Fruit fly (Drosophila melanogaster): Measurements from ENCODE around the gene CG42237.

Gene CG42237

dm6 chrX:13130175-13130822, 15.4 kb downstream of the CG42237 start:
- TF ChIP-seq Sp1 (GFP tag; optimal IDR thresholded peaks at IDR 0.05) = peak; percentile 63
- no peak for TF ChIP-seq Mio (GFP tag; optimal IDR thresholded peaks at IDR 0.05)
- no peak for TF ChIP-seq woc (GFP tag; optimal IDR thresholded peaks at IDR 0.05)
- TF ChIP-seq tai (GFP tag; optimal IDR thresholded peaks at IDR 0.05) = peak; percentile 41
- peak; percentile 14 for TF ChIP-seq dmrt93B (GFP tag; optimal IDR thresholded peaks at IDR 0.05)
- peak; percentile 34 for TF ChIP-seq h (GFP tag; optimal IDR thresholded peaks at IDR 0.05)
- TF ChIP-seq sv (GFP tag; optimal IDR thresholded peaks at IDR 0.05) = peak; percentile 60
- TF ChIP-seq fru (GFP tag; optimal IDR thresholded peaks at IDR 0.05) = peak; percentile 41
- TF ChIP-seq ey (GFP tag; optimal IDR thresholded peaks at IDR 0.05) = peak; percentile 27
- TF ChIP-seq CrebA (GFP tag; optimal IDR thresholded peaks at IDR 0.05; ENCODE audit: borderline replicate concordance) = no peak
- peak; percentile 4 for TF ChIP-seq CG32264 (GFP tag; optimal IDR thresholded peaks at IDR 0.05)
- peak; percentile 20 for TF ChIP-seq OdsH (GFP tag; optimal IDR thresholded peaks at IDR 0.05)
- TF ChIP-seq HLH106 (tag; optimal IDR thresholded peaks at IDR 0.05) = peak; percentile 57
- no peak for TF ChIP-seq pan (optimal IDR thresholded peaks at IDR 0.05)
- no peak for TF ChIP-seq Myc (optimal IDR thresholded peaks at IDR 0.05)
- TF ChIP-seq Dfd (GFP tag; optimal IDR thresholded peaks at IDR 0.05) = no peak
- no peak for TF ChIP-seq Rel (GFP tag; optimal IDR thresholded peaks at IDR 0.05)
- peak; percentile 2 for TF ChIP-seq Rel (tag; optimal IDR thresholded peaks at IDR 0.05)
- peak; percentile 37 for TF ChIP-seq br (GFP tag; optimal IDR thresholded peaks at IDR 0.05)
- TF ChIP-seq rgr (GFP tag; optimal IDR thresholded peaks at IDR 0.05) = peak; percentile 40
- peak in 1 of 2 experiments; percentile 33 for TF ChIP-seq foxo (GFP tag; optimal IDR thresholded peaks at IDR 0.05)

- no peak for TF ChIP-seq pan (optimal IDR thresholded peaks at IDR 0.05)
- peak; percentile 98 for TF ChIP-seq Rel (GFP tag; optimal IDR thresholded peaks at IDR 0.05)
- peak; percentile 94 for TF ChIP-seq Rel (tag; optimal IDR thresholded peaks at IDR 0.05)
- TF ChIP-seq h (GFP tag; optimal IDR thresholded peaks at IDR 0.05) = peak; percentile 99
- no peak for TF ChIP-seq lola (GFP tag; optimal IDR thresholded peaks at IDR 0.05)
- peak; percentile 98 for TF ChIP-seq dmrt93B (GFP tag; optimal IDR thresholded peaks at IDR 0.05)
- TF ChIP-seq GATAd (GFP tag; optimal IDR thresholded peaks at IDR 0.05) = peak; percentile 96
- TF ChIP-seq woc (GFP tag; optimal IDR thresholded peaks at IDR 0.05) = peak; percentile 98
- TF ChIP-seq fru (GFP tag; optimal IDR thresholded peaks at IDR 0.05) = peak; percentile 99
- peak; percentile 97 for TF ChIP-seq sage (GFP tag; optimal IDR thresholded peaks at IDR 0.05)
- no peak for TF ChIP-seq usp (GFP tag; optimal IDR thresholded peaks at IDR 0.05)
- TF ChIP-seq Hnf4 (GFP tag; optimal IDR thresholded peaks at IDR 0.05) = peak; percentile 99
- TF ChIP-seq sv (GFP tag; optimal IDR thresholded peaks at IDR 0.05) = peak; percentile 99
- peak; percentile 97 to 100 for TF ChIP-seq foxo (GFP tag; optimal IDR thresholded peaks at IDR 0.05)
- TF ChIP-seq Hr78 (GFP tag; optimal IDR thresholded peaks at IDR 0.05) = no peak
- TF ChIP-seq Jra (GFP tag; optimal IDR thresholded peaks at IDR 0.05) = peak; percentile 98
- TF ChIP-seq OdsH (GFP tag; optimal IDR thresholded peaks at IDR 0.05) = peak; percentile 99
- TF ChIP-seq psq (GFP tag; optimal IDR thresholded peaks at IDR 0.05) = peak; percentile 98
- peak; percentile 99 for TF ChIP-seq rgr (GFP tag; optimal IDR thresholded peaks at IDR 0.05)
- TF ChIP-seq Hr83 (GFP tag; optimal IDR thresholded peaks at IDR 0.05; ENCODE audit: poor library complexity, severe bottlenecking) = peak; percentile 99
- peak; percentile 96 for TF ChIP-seq Dif (GFP tag; optimal IDR thresholded peaks at IDR 0.05; ENCODE audit: partially characterized antibody)
- TF ChIP-seq CrebA (GFP tag; optimal IDR thresholded peaks at IDR 0.05; ENCODE audit: borderline replicate concordance) = peak; percentile 93
- peak; percentile 63 for TF ChIP-seq Vsx2 (GFP tag; optimal IDR thresholded peaks at IDR 0.05; ENCODE audit: partially characterized antibody)
- TF ChIP-seq tai (GFP tag; optimal IDR thresholded peaks at IDR 0.05) = peak; percentile 98
- peak; percentile 92 for TF ChIP-seq CG9705 (GFP tag; optimal IDR thresholded peaks at IDR 0.05)
- peak; percentile 98 for TF ChIP-seq Sp1 (GFP tag; optimal IDR thresholded peaks at IDR 0.05)
- TF ChIP-seq Myc (optimal IDR thresholded peaks at IDR 0.05) = no peak
- peak; percentile 94 for TF ChIP-seq Mio (GFP tag; optimal IDR thresholded peaks at IDR 0.05)
- TF ChIP-seq br (GFP tag; optimal IDR thresholded peaks at IDR 0.05) = peak; percentile 99
- peak; percentile 99 for TF ChIP-seq ey (GFP tag; optimal IDR thresholded peaks at IDR 0.05)
- TF ChIP-seq Dfd (GFP tag; optimal IDR thresholded peaks at IDR 0.05) = peak; percentile 10
- TF ChIP-seq dl (GFP tag; optimal IDR thresholded peaks at IDR 0.05; ENCODE audit: insufficient read depth in 1 of 2, partially characterized antibody in 2 of 2) = peak; percentile 85 to 94
- peak; percentile 98 for TF ChIP-seq HLH106 (tag; optimal IDR thresholded peaks at IDR 0.05)
- TF ChIP-seq jim (GFP tag; optimal IDR thresholded peaks at IDR 0.05) = peak; percentile 95
- no peak for TF ChIP-seq N (GFP tag; optimal IDR thresholded peaks at IDR 0.05)
- TF ChIP-seq Abd-B (GFP tag; optimal IDR thresholded peaks at IDR 0.05) = no peak
- peak; percentile 92 for TF ChIP-seq dsf (GFP tag; optimal IDR thresholded peaks at IDR 0.05; ENCODE audit: borderline replicate concordance)
- peak; percentile 95 for TF ChIP-seq brk (GFP tag; optimal IDR thresholded peaks at IDR 0.05)
- TF ChIP-seq CG32264 (GFP tag; optimal IDR thresholded peaks at IDR 0.05) = peak; percentile 98
Observed at dm6 chrX:13131063-13131773, 16.3 kb downstream of the CG42237 start.

Measured in whole organism, wandering third instar larva.